Worm (Caenorhabditis elegans): Measurements from ENCODE around the gene madf-9.

DNA sequence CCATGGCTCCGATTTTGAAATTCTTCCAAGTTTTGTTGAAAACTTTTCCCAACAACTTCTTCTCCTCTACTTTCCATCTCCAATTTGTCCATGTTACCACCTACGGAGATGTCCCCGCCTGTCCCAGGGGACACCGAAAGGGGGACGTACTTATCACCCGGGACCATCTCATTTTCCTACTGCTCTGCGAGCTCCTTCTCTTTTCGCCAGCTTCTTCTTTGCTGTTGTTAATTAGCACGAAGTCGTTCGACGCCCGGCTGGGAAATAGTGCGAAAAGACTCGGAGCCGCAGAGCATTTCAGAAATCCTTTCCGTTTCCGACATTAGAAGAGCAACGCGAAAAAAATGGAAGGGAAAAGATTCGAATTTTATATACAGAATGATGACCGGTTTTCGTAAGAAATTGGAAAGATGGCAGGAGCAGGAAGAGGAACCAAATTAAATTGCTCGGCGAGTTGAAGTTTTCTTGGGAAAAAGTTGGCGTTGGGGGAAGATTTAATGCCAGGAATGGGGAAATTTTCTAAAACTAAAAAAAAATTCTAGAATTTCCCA is 15.0 kb upstream of the madf-9 start:
- TF ChIP-seq ztf-23 (GFP tag; IDR thresholded peaks at IDR 0.05), result no peak
- no peak for TF ChIP-seq ref-1 (GFP tag; conservative IDR thresholded peaks at IDR 0.05)
- no peak for TF ChIP-seq flt-1 (GFP tag; IDR thresholded peaks at IDR 0.05)
- no peak for TF ChIP-seq cog-1 (tag; optimal IDR thresholded peaks at IDR 0.05)
- no peak for TF ChIP-seq klf-2 (GFP tag; conservative IDR thresholded peaks at IDR 0.05)
- TF ChIP-seq med-1 (GFP tag; optimal IDR thresholded peaks at IDR 0.05; ENCODE audit: insufficient read depth), result no peak
- no peak for TF ChIP-seq ztf-29 (GFP tag; IDR thresholded peaks at IDR 0.05)

Data from whole organism, midembryonic.